Worm (Caenorhabditis elegans): ENCODE data around the gene ZK470.6.
A peak's percentile ranks its signal among the peaks of the same experiment; 100 is the strongest.

Gene ZK470.6

ce11 chrX:4222200-4222599, 44.9 kb upstream of the ZK470.6 start:
- no peak for TF ChIP-seq ceh-16 (tag; optimal IDR thresholded peaks at IDR 0.05)
- TF ChIP-seq lsy-2 (tag; optimal IDR thresholded peaks at IDR 0.05): peak in 1 of 2 experiments; percentile 68
- peak; percentile 14 for TF ChIP-seq C34F6.9 (tag; optimal IDR thresholded peaks at IDR 0.05)
- TF ChIP-seq fos-1 (tag; optimal IDR thresholded peaks at IDR 0.05): peak; percentile 74

ce11 chrX:4219487-4219886, 42.2 kb upstream of the ZK470.6 start:
- TF ChIP-seq sma-9 (GFP tag; optimal IDR thresholded peaks at IDR 0.05) (no peak), sma-9 (tag; optimal IDR thresholded peaks at IDR 0.05) (no peak), C34F6.9 (tag; optimal IDR thresholded peaks at IDR 0.05) (peak; percentile 10), ama-1 (optimal IDR thresholded peaks at IDR 0.05) (no peak), ceh-16 (tag; optimal IDR thresholded peaks at IDR 0.05) (no peak), alr-1 (tag; optimal IDR thresholded peaks at IDR 0.05) (no peak), nhr-11 (tag; optimal IDR thresholded peaks at IDR 0.05) (no peak), zag-1 (tag; optimal IDR thresholded peaks at IDR 0.05) (no peak), mdl-1 (tag; optimal IDR thresholded peaks at IDR 0.05) (no peak), skn-1 (tag; optimal IDR thresholded peaks at IDR 0.05) (no peak), nhr-25 (tag; optimal IDR thresholded peaks at IDR 0.05) (no peak), lin-11 (tag; optimal IDR thresholded peaks at IDR 0.05) (no peak), lsy-2 (tag; optimal IDR thresholded peaks at IDR 0.05) (peak in 1 of 2 experiments; percentile 5), mab-5 (tag; optimal IDR thresholded peaks at IDR 0.05) (no peak), crh-2 (tag; optimal IDR thresholded peaks at IDR 0.05) (peak; percentile 5), nhr-129 (tag; optimal IDR thresholded peaks at IDR 0.05) (peak; percentile 48)

ce11 chrX:4218174-4218573, 40.9 kb upstream of the ZK470.6 start, which contains the start of gene W01H2.2:
W01H2.2 (minus strand) TSS chrX:4218458.
- TF ChIP-seq mab-5 (tag; optimal IDR thresholded peaks at IDR 0.05) (no peak), ceh-82 (tag; optimal IDR thresholded peaks at IDR 0.05) (no peak), ztf-1 (GFP tag; conservative IDR thresholded peaks at IDR 0.05) (no peak), unc-55 (GFP tag; optimal IDR thresholded peaks at IDR 0.05) (peak; percentile 8), nhr-237 (tag; optimal IDR thresholded peaks at IDR 0.05) (no peak), mbf-1 (tag; optimal IDR thresholded peaks at IDR 0.05) (no peak), lsy-2 (tag; optimal IDR thresholded peaks at IDR 0.05) (no peak), peb-1 (tag; optimal IDR thresholded peaks at IDR 0.05) (no peak), ZK546.5 (tag; optimal IDR thresholded peaks at IDR 0.05) (no peak), C34F6.9 (tag; optimal IDR thresholded peaks at IDR 0.05) (no peak), nhr-12 (tag; optimal IDR thresholded peaks at IDR 0.05) (no peak), ztf-11 (tag; optimal IDR thresholded peaks at IDR 0.05) (no peak), crh-2 (tag; optimal IDR thresholded peaks at IDR 0.05) (peak; percentile 7)

- no peak for TF ChIP-seq fos-1 (tag; optimal IDR thresholded peaks at IDR 0.05)
- no peak for TF ChIP-seq nhr-21 (tag; optimal IDR thresholded peaks at IDR 0.05)
- no peak for TF ChIP-seq nhr-12 (tag; optimal IDR thresholded peaks at IDR 0.05)
- TF ChIP-seq skn-1 (tag; optimal IDR thresholded peaks at IDR 0.05): no peak
- TF ChIP-seq F13H6.1 (tag; optimal IDR thresholded peaks at IDR 0.05): no peak
- no peak for TF ChIP-seq ceh-16 (tag; optimal IDR thresholded peaks at IDR 0.05)
- TF ChIP-seq gmeb-1 (tag; optimal IDR thresholded peaks at IDR 0.05): no peak
- TF ChIP-seq crh-2 (tag; optimal IDR thresholded peaks at IDR 0.05): no peak
- no peak for TF ChIP-seq dmd-4 (tag; optimal IDR thresholded peaks at IDR 0.05)
- no peak for TF ChIP-seq zag-1 (tag; optimal IDR thresholded peaks at IDR 0.05)
- no peak for TF ChIP-seq ztf-1 (GFP tag; conservative IDR thresholded peaks at IDR 0.05)
- TF ChIP-seq blmp-1 (tag; optimal IDR thresholded peaks at IDR 0.05; ENCODE audit: insufficient read depth): no peak
These were observed 39.6 kb upstream of the ZK470.6 start, which contains the start of the genes F20B6.10 and hpk-1 for ce11 chrX:4216894-4217293. F20B6.10 (minus strand) TSS chrX:4217196. hpk-1 (minus strand) TSS chrX:4217290.

- TF ChIP-seq C34F6.9 (tag; optimal IDR thresholded peaks at IDR 0.05): no peak
- TF ChIP-seq sem-4 (tag; optimal IDR thresholded peaks at IDR 0.05): no peak
- no peak for TF ChIP-seq lin-39 (tag; optimal IDR thresholded peaks at IDR 0.05)
- no peak for TF ChIP-seq peb-1 (tag; optimal IDR thresholded peaks at IDR 0.05)
- no peak for TF ChIP-seq unc-55 (GFP tag; optimal IDR thresholded peaks at IDR 0.05)
- TF ChIP-seq ztf-4 (tag; optimal IDR thresholded peaks at IDR 0.05): no peak
- TF ChIP-seq aly-2 (tag; optimal IDR thresholded peaks at IDR 0.05): no peak
- no peak for TF ChIP-seq nhr-237 (tag; optimal IDR thresholded peaks at IDR 0.05)
- peak; percentile 13 for TF ChIP-seq sma-9 (GFP tag; optimal IDR thresholded peaks at IDR 0.05)
- TF ChIP-seq sma-9 (tag; optimal IDR thresholded peaks at IDR 0.05): no peak
- no peak for TF ChIP-seq nhr-10 (tag; optimal IDR thresholded peaks at IDR 0.05)
- no peak for TF ChIP-seq crh-2 (tag; optimal IDR thresholded peaks at IDR 0.05)
- no peak for TF ChIP-seq egl-27 (tag; optimal IDR thresholded peaks at IDR 0.05)
- TF ChIP-seq nhr-25 (tag; optimal IDR thresholded peaks at IDR 0.05): no peak
- no peak for TF ChIP-seq elt-3 (tag; optimal IDR thresholded peaks at IDR 0.05)
- no peak for TF ChIP-seq F13H6.1 (tag; optimal IDR thresholded peaks at IDR 0.05)
- no peak for TF ChIP-seq snpc-4 (tag; optimal IDR thresholded peaks at IDR 0.05)
- peak; percentile 37 for TF ChIP-seq fos-1 (tag; optimal IDR thresholded peaks at IDR 0.05)
- no peak for TF ChIP-seq ztf-1 (GFP tag; conservative IDR thresholded peaks at IDR 0.05)
- TF ChIP-seq skn-1 (tag; optimal IDR thresholded peaks at IDR 0.05): no peak
- TF ChIP-seq lin-11 (tag; optimal IDR thresholded peaks at IDR 0.05): no peak
- no peak for TF ChIP-seq ceh-16 (tag; optimal IDR thresholded peaks at IDR 0.05)
- no peak for TF ChIP-seq elt-1 (tag; optimal IDR thresholded peaks at IDR 0.05)
- TF ChIP-seq Y55F3AM.14 (GFP tag; optimal IDR thresholded peaks at IDR 0.05): no peak
- no peak for TF ChIP-seq alr-1 (tag; optimal IDR thresholded peaks at IDR 0.05)
- TF ChIP-seq gmeb-1 (tag; optimal IDR thresholded peaks at IDR 0.05): peak; percentile 23
- no peak for TF ChIP-seq sma-3 (GFP tag; optimal IDR thresholded peaks at IDR 0.05)
- TF ChIP-seq ceh-82 (tag; optimal IDR thresholded peaks at IDR 0.05): no peak
These were observed 38.3 kb upstream of the ZK470.6 start for ce11 chrX:4215500-4216107.
